Fruit fly (Drosophila melanogaster): Measurements from ENCODE around the gene Orc2.

DNA sequence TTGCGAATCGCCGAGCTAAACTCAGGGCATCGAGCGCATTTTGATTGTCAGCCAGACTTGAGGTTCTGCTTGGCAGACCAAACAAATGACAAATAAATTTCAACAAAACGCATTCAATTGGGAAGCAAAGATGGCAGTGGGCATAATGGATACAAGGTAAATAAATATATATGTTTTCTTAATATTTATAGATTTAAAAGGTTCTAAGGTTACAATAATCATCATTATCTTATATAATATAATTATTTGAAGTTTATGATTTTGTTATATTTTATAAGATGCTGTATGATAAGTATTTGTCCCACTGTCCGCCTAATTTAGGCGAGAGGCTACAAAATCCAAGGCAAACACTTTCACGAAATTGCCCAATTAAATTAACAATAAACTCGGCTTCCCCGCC is 46.6 kb upstream of the Orc2 start:
- TF ChIP-seq CTCF (optimal IDR thresholded peaks at IDR 0.05), result no peak
- TF ChIP-seq CG8478 (optimal IDR thresholded peaks at IDR 0.05), result no peak
